1 worm cellular context compared by ENCODE assay signal in the genomic region with DNA sequence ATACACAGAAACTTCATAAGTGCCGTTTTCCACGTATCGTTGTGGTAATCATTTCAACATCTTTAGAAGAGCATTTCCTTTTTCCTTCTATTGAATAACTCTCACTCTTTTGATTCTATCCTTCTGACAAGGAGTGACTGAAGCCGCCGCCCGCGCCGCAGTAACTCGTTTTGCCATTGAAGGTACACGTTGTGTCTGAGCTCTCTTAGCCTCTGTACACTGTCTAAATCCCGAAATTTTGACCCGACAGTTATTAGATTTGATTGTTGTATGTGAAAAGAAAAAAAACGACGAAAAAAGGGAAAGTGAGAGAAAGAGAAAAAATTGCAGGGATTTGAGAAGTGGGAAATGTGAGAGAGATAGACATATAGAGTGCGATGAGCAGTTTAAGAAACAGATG.
A peak's percentile ranks its signal among the peaks of the same experiment; 100 is the strongest.
TF ChIP-seq lines count a peak whose summit lies in the region.

No protein-coding gene starts in this region.

TF ChIP-seq in whole organism, L1 larva, 84 proteins besides CTCF, POLR2A, EP300 and RAD21 (continued from another document):
- TF ChIP-seq ceh-82 (tag; optimal IDR thresholded peaks at IDR 0.05; lab: Kevin White, UChicago): no peak
- no peak for TF ChIP-seq hlh-4 (tag; optimal IDR thresholded peaks at IDR 0.05; lab: Kevin White, UChicago)
- TF ChIP-seq unc-30 (tag; optimal IDR thresholded peaks at IDR 0.05; lab: Kevin White, UChicago): no peak
- no peak for TF ChIP-seq skn-1 (tag; optimal IDR thresholded peaks at IDR 0.05; lab: Kevin White, UChicago)
- TF ChIP-seq jun-1 (tag; optimal IDR thresholded peaks at IDR 0.05; lab: Kevin White, UChicago): no peak
- no peak for TF ChIP-seq ceh-90 (tag; optimal IDR thresholded peaks at IDR 0.05; lab: Kevin White, UChicago)
- TF ChIP-seq lsy-2 (tag; optimal IDR thresholded peaks at IDR 0.05; lab: Kevin White, UChicago): peak in 1 of 2 experiments; percentile 23
- TF ChIP-seq nhr-12 (tag; optimal IDR thresholded peaks at IDR 0.05; lab: Kevin White, UChicago): no peak
- no peak for TF ChIP-seq unc-86 (tag; optimal IDR thresholded peaks at IDR 0.05; lab: Kevin White, UChicago)
- TF ChIP-seq nhr-71 (tag; optimal IDR thresholded peaks at IDR 0.05; lab: Kevin White, UChicago): peak; percentile 28
- no peak for TF ChIP-seq fkh-8 (tag; optimal IDR thresholded peaks at IDR 0.05; lab: Kevin White, UChicago)
- TF ChIP-seq lin-39 (tag; optimal IDR thresholded peaks at IDR 0.05; lab: Kevin White, UChicago): no peak
- no peak for TF ChIP-seq pax-3 (tag; optimal IDR thresholded peaks at IDR 0.05; lab: Kevin White, UChicago)
- TF ChIP-seq ama-1 (optimal IDR thresholded peaks at IDR 0.05; lab: Kevin White, UChicago): no peak
- no peak for TF ChIP-seq nhr-84 (tag; optimal IDR thresholded peaks at IDR 0.05; lab: Kevin White, UChicago)
- TF ChIP-seq blmp-1 (tag; optimal IDR thresholded peaks at IDR 0.05; lab: Kevin White, UChicago): peak; percentile 22
- TF ChIP-seq efl-1 (optimal IDR thresholded peaks at IDR 0.05; lab: Kevin White, UChicago): no peak
- no peak for TF ChIP-seq efl-1 (GFP tag; optimal IDR thresholded peaks at IDR 0.05 in 1 of 2; lab: Kevin White, UChicago)
- no peak for TF ChIP-seq aly-2 (tag; optimal IDR thresholded peaks at IDR 0.05; lab: Kevin White, UChicago)
- TF ChIP-seq ceh-63 (GFP tag; optimal IDR thresholded peaks at IDR 0.05; lab: Kevin White, UChicago): no peak
- TF ChIP-seq nhr-19 (GFP tag; conservative IDR thresholded peaks at IDR 0.05; lab: Robert Waterston, UW): no peak
- no peak for TF ChIP-seq mef-2 (tag; optimal IDR thresholded peaks at IDR 0.05; lab: Kevin White, UChicago)
- no peak for TF ChIP-seq tlp-1 (tag; optimal IDR thresholded peaks at IDR 0.05; lab: Kevin White, UChicago)
- TF ChIP-seq lin-15B (tag; optimal IDR thresholded peaks at IDR 0.05; lab: Kevin White, UChicago): no peak
- no peak for TF ChIP-seq egl-13 (tag; optimal IDR thresholded peaks at IDR 0.05; lab: Kevin White, UChicago)
- no peak for TF ChIP-seq nhr-20 (tag; optimal IDR thresholded peaks at IDR 0.05; lab: Kevin White, UChicago)
- peak; percentile 89 for TF ChIP-seq fkh-10 (GFP tag; optimal IDR thresholded peaks at IDR 0.05; lab: Kevin White, UChicago)
- no peak for TF ChIP-seq egl-27 (tag; optimal IDR thresholded peaks at IDR 0.05; lab: Kevin White, UChicago)
- no peak for TF ChIP-seq mdl-1 (tag; optimal IDR thresholded peaks at IDR 0.05; lab: Kevin White, UChicago)
- TF ChIP-seq irx-1 (tag; optimal IDR thresholded peaks at IDR 0.05; lab: Kevin White, UChicago): peak; percentile 12
- TF ChIP-seq nhr-85 (tag; lab: Kevin White, UChicago): no peak
- no peak for TF ChIP-seq snu-23 (GFP tag; optimal IDR thresholded peaks at IDR 0.05; lab: Kevin White, UChicago)
- no peak for TF ChIP-seq efl-3 (GFP tag; optimal IDR thresholded peaks at IDR 0.05; lab: Kevin White, UChicago)
TF ChIP-seq in whole organism, L1 larva: peak in this region for 7.
